Fruit fly (Drosophila melanogaster): ENCODE measurements around the gene rdgB.

rdgB gene

DNA sequence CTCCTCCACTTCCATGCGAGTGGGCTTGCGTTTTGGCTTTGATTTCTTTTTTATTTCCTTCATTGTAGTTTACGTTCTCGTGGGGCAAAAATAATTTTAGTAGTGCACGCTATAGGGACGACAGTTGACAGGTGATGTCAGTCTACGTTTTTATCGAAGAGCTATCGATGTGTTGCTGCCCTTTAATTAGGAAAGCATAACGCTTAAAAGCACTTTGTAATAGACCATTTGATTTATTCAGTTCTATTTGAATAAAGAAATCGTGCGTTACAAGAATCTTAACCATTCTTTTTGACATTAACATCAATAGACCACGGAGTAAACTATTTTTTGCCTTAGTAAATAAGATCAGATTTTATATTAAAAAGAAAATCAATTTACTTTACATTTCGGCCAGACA lies 28.5 kb downstream of the rdgB start, which contains the start of gene CG10993:
CG10993 (minus strand) TSS at position 101 of the 400 bp plus-strand sequence.
- no peak for TF ChIP-seq CG3726 (GFP tag; IDR thresholded peaks at IDR 0.05)

DNA sequence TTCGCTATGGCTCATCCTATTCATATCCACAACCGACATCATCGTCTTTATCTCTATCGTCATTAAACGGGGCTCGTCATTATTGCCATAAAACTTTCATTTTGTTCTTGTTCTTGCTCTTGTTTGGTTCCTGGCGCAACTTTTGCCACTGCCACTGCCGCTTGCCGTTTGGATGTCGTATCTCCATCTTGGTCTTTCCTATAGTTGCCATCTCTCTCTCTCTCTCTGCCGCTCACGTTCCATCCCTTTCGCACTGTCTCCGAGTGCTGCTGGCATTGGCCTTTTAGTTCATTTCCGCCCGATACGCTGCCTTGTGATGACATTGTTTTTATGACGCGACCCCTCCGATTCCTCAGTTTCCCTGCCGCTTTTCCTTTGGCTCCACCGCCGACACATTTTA lies 29.9 kb downstream of the rdgB start:
- TF ChIP-seq CG43689 (GFP tag; IDR thresholded peaks at IDR 0.05) (no peak), CG10321 (GFP tag; IDR thresholded peaks at IDR 0.05) (peak; percentile 50), CG6791 (GFP tag; IDR thresholded peaks at IDR 0.05; ENCODE audit: partially characterized antibody) (0 out of 3 replicates have a peak, but pooled peaks have one; percentile 40), cwo (GFP tag; optimal IDR thresholded peaks at IDR 0.05) (no peak), crol (GFP tag; IDR thresholded peaks at IDR 0.05) (no peak), odd (GFP tag; optimal IDR thresholded peaks at IDR 0.05) (no peak), pum (GFP tag; optimal IDR thresholded peaks at IDR 0.05) (no peak), Hr3 (GFP tag; optimal IDR thresholded peaks at IDR 0.05) (no peak), gsb (GFP tag; IDR thresholded peaks at IDR 0.05) (no peak), tin (GFP tag; optimal IDR thresholded peaks at IDR 0.05) (no peak), CG13775 (GFP tag; optimal IDR thresholded peaks at IDR 0.05) (no peak), MESR4 (GFP tag; optimal IDR thresholded peaks at IDR 0.05) (no peak), CG2712 (tag; optimal IDR thresholded peaks at IDR 0.05) (no peak), ac (GFP tag; optimal IDR thresholded peaks at IDR 0.05) (no peak), Bteb2 (GFP tag; optimal IDR thresholded peaks at IDR 0.05) (no peak), Blimp-1 (GFP tag; optimal IDR thresholded peaks at IDR 0.05) (no peak), phol (tag; optimal IDR thresholded peaks at IDR 0.05) (peak; percentile 14), CG1832 (GFP tag; optimal IDR thresholded peaks at IDR 0.05) (peak; percentile 59), CG11723 (GFP tag; optimal IDR thresholded peaks at IDR 0.05) (no peak), CG13123 (GFP tag; optimal IDR thresholded peaks at IDR 0.05) (no peak), shn (GFP tag; optimal IDR thresholded peaks at IDR 0.05) (no peak), CG13894 (tag; optimal IDR thresholded peaks at IDR 0.05) (peak; percentile 79), zf30C (GFP tag; optimal IDR thresholded peaks at IDR 0.05) (no peak), CG8388 (GFP tag; optimal IDR thresholded peaks at IDR 0.05) (no peak)

DNA sequence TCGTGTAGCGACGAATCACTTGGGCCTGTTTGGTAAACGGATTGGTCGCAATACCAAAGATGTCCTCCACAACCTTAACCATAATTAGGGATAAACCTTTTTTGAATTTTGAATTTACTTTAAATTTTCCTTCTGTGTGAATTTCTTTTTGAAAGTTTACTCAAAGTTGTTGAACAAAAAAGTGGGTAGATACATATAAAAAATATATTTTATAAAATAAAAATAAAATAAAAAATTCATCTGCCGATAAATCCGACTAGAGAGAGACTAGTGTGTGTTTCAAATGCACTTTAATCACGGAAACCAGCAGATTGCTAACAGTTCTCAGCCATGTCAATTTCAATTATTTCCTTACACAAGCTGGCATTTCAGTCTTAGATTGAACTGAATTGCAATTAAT lies 35.0 kb downstream of the rdgB start, which contains the start of gene CG10996:
CG10996 (minus strand) TSS at position 101 of the 400 bp plus-strand sequence.
- TF ChIP-seq Dip2 (GFP tag; IDR thresholded peaks at IDR 0.05) (no peak), Fer1 (GFP tag; optimal IDR thresholded peaks at IDR 0.05) (no peak), sens (GFP tag) (peak; percentile 15)

dm6 chrX:13800680-13801079 lies 38.1 kb downstream of the rdgB start:
- TF ChIP-seq row (GFP tag; IDR thresholded peaks at IDR 0.05) (peak; percentile 32; the same call in 2 of the 3 replicates), Six4 (GFP tag; optimal IDR thresholded peaks at IDR 0.05) (no peak), CG14667 (GFP tag; IDR thresholded peaks at IDR 0.05) (no peak), sob (GFP tag; IDR thresholded peaks at IDR 0.05) (0 out of 2 replicates have a peak, but pooled peaks have one; percentile 19), nerfin-2 (GFP tag; IDR thresholded peaks at IDR 0.05; ENCODE audit: partially characterized antibody) (no peak), CG15011 (GFP tag; optimal IDR thresholded peaks at IDR 0.05) (no peak), slbo (GFP tag; IDR thresholded peaks at IDR 0.05) (peak; percentile 29; the same call in 1 of the 2 replicates), CG13894 (tag; optimal IDR thresholded peaks at IDR 0.05) (no peak), CG16779 (GFP tag; IDR thresholded peaks at IDR 0.05) (no peak), vvl (GFP tag; IDR thresholded peaks at IDR 0.05) (no peak), Sox102F (GFP tag; optimal IDR thresholded peaks at IDR 0.05) (peak; percentile 25), Pdp1 (GFP tag; optimal IDR thresholded peaks at IDR 0.05) (peak in 1 of 2 experiments; percentile 13), sens (GFP tag) (peak; percentile 9), gem (tag; optimal IDR thresholded peaks at IDR 0.05) (peak; percentile 19), HLH3B (GFP tag; IDR thresholded peaks at IDR 0.05) (no peak), Ets65A (GFP tag) (peak; percentile 89), CG6689 (GFP tag; IDR thresholded peaks at IDR 0.05) (peak; percentile 33; the same call in 1 of the 2 replicates)
